Fruit fly (Drosophila melanogaster): ENCODE data around the gene Gr10b.

dm6 chrX:11413090-11413489 is at the start of gene Gr10b:
- TF ChIP-seq CG11085 (GFP tag; IDR thresholded peaks at IDR 0.05), result no peak
- TF ChIP-seq ken (GFP tag; IDR thresholded peaks at IDR 0.05), result no peak
- TF ChIP-seq CG43689 (GFP tag; IDR thresholded peaks at IDR 0.05), result no peak
- no peak for TF ChIP-seq Ravus (GFP tag; IDR thresholded peaks at IDR 0.05)
- TF ChIP-seq Hand (GFP tag; optimal IDR thresholded peaks at IDR 0.05), result no peak
- TF ChIP-seq HLH3B (GFP tag; IDR thresholded peaks at IDR 0.05), result no peak
- no peak for TF ChIP-seq CG9215 (GFP tag; IDR thresholded peaks at IDR 0.05)
